Fruit fly (Drosophila melanogaster): ENCODE results near the gene xmas.

Gene xmas

dm6 chrX:17129733-17130466 lies 29.2 kb downstream of the xmas start:
- TF ChIP-seq CTCF (optimal IDR thresholded peaks at IDR 0.05) = no peak
- TF ChIP-seq CG8478 (optimal IDR thresholded peaks at IDR 0.05) = no peak

dm6 chrX:17125017-17125821 lies 33.9 kb downstream of the xmas start:
- TF ChIP-seq CG8478 (optimal IDR thresholded peaks at IDR 0.05) (no peak), CTCF (optimal IDR thresholded peaks at IDR 0.05) (no peak)

- TF ChIP-seq CTCF (optimal IDR thresholded peaks at IDR 0.05) (no peak), CG8478 (optimal IDR thresholded peaks at IDR 0.05) (no peak)
Observed at dm6 chrX:17123545-17124203, 35.4 kb downstream of the xmas start.

dm6 chrX:17122425-17123094 lies 36.5 kb downstream of the xmas start:
- TF ChIP-seq CG8478 (optimal IDR thresholded peaks at IDR 0.05) (no peak), CTCF (optimal IDR thresholded peaks at IDR 0.05) (no peak)

dm6 chrX:17121600-17121999 lies 37.5 kb downstream of the xmas start:
- TF ChIP-seq CG8478 (optimal IDR thresholded peaks at IDR 0.05) = no peak
- TF ChIP-seq CTCF (optimal IDR thresholded peaks at IDR 0.05) = no peak

dm6 chrX:17113324-17113723 lies 45.8 kb downstream of the xmas start:
- no peak for TF ChIP-seq CG8478 (optimal IDR thresholded peaks at IDR 0.05)

dm6 chrX:17111958-17112953 lies 46.9 kb downstream of the xmas start:
- TF ChIP-seq CG8478 (optimal IDR thresholded peaks at IDR 0.05) = no peak
- no peak for TF ChIP-seq CTCF (optimal IDR thresholded peaks at IDR 0.05)

dm6 chrX:17111274-17111673 lies 47.8 kb downstream of the xmas start:
- TF ChIP-seq CTCF (optimal IDR thresholded peaks at IDR 0.05) = no peak
- no peak for TF ChIP-seq CG8478 (optimal IDR thresholded peaks at IDR 0.05)

- TF ChIP-seq CTCF (optimal IDR thresholded peaks at IDR 0.05) (no peak), CG8478 (optimal IDR thresholded peaks at IDR 0.05) (no peak)
Observed at dm6 chrX:17110556-17111177, 48.4 kb downstream of the xmas start.

dm6 chrX:17109673-17110072 lies 49.4 kb downstream of the xmas start:
- TF ChIP-seq CG8478 (optimal IDR thresholded peaks at IDR 0.05) (no peak), CTCF (optimal IDR thresholded peaks at IDR 0.05) (no peak)

- no peak for TF ChIP-seq CG8478 (optimal IDR thresholded peaks at IDR 0.05)
- TF ChIP-seq CTCF (optimal IDR thresholded peaks at IDR 0.05) = no peak
Observed at dm6 chrX:17108000-17108399, 51.1 kb downstream of the xmas start.

- no peak for TF ChIP-seq CTCF (optimal IDR thresholded peaks at IDR 0.05)
- no peak for TF ChIP-seq CG8478 (optimal IDR thresholded peaks at IDR 0.05)
Observed at dm6 chrX:17107401-17107916, 51.6 kb downstream of the xmas start, which contains the start of gene CG5004. TSS of gene CG5004 (plus strand) at chrX:17107582.

- TF ChIP-seq CTCF (optimal IDR thresholded peaks at IDR 0.05) (no peak), CG8478 (optimal IDR thresholded peaks at IDR 0.05) (no peak)
Observed at dm6 chrX:17106153-17106700, 52.9 kb downstream of the xmas start.

All from S2 (cell line).